Fruit fly (Drosophila melanogaster) whole organism, embryonic: ENCODE results near the gene gfzf.

Source experiments
- Blimp-1 ChIP-seq: fragments of 200-800 bp; sonication (Bioruptor generic); optimal IDR thresholded peaks from 3 replicates; lab custom pipeline; 2018; ENCODE audit warnings: missing biosample characterization, missing genetic modification characterization, mild to moderate bottlenecking, moderate library complexity, missing genetic modification reagents
- CG10147 ChIP-seq: fragments of 200-800 bp; sonication (Bioruptor generic); optimal IDR thresholded peaks from 2 replicates; lab custom pipeline; 2019; ENCODE audit warnings: missing biosample characterization, mild to moderate bottlenecking, missing genetic modification characterization, moderate library complexity
- CG1024 ChIP-seq: fragments of 200-800 bp; sonication (Bioruptor generic); IDR thresholded peaks from 2 replicates; pipeline ENCODE4 v1.3.6; 2022; ENCODE audit warnings: missing biosample characterization, missing genetic modification characterization
- CG10543 ChIP-seq: fragments of 200-800 bp; sonication (Bioruptor generic); optimal IDR thresholded peaks from 3 replicates; lab custom pipeline; 2017; ENCODE audit warnings: missing biosample characterization, mild to moderate bottlenecking, missing genetic modification characterization, moderate library complexity
- CG12769 ChIP-seq: fragments of 200-800 bp; sonication (Bioruptor generic); optimal IDR thresholded peaks from 2 replicates; lab custom pipeline; 2019; ENCODE audit warnings: missing biosample characterization, mild to moderate bottlenecking, missing genetic modification characterization, moderate library complexity
- CG13775 ChIP-seq: fragments of 200-800 bp; sonication (Bioruptor generic); optimal IDR thresholded peaks from 3 replicates; lab custom pipeline; 2017; ENCODE audit warnings: missing biosample characterization, mild to moderate bottlenecking, missing genetic modification characterization
- CG15269 ChIP-seq: fragments of 200-800 bp; sonication (Bioruptor generic); optimal IDR thresholded peaks from 2 replicates; lab custom pipeline; 2018; ENCODE audit warnings: missing biosample characterization, mild to moderate bottlenecking, missing genetic modification characterization, moderate library complexity
- CG15479 ChIP-seq: fragments of 200-800 bp; sonication (Bioruptor generic); optimal IDR thresholded peaks from 3 replicates; lab custom pipeline; 2019; ENCODE audit warnings: missing biosample characterization, mild to moderate bottlenecking, missing genetic modification characterization, moderate library complexity
- CG31441 ChIP-seq: fragments of 200-800 bp; sonication (Bioruptor generic); IDR thresholded peaks from 2 replicates; pipeline ENCODE4 v1.3.6; 2022; ENCODE audit warnings: missing biosample characterization, missing genetic modification characterization
- CG4282 ChIP-seq: fragments of 200-800 bp; sonication (Bioruptor generic); optimal IDR thresholded peaks from 2 replicates; lab custom pipeline; 2016; ENCODE audit warnings: missing biosample characterization, missing genetic modification characterization
- CG4404 ChIP-seq: fragments of 200-800 bp; sonication (Bioruptor generic); IDR thresholded peaks from 2 replicates; pipeline ENCODE4 v1.3.6; 2022; ENCODE audit warnings: missing biosample characterization, missing genetic modification characterization
- CG6254 ChIP-seq: fragments of 200-800 bp; sonication (Bioruptor generic); optimal IDR thresholded peaks from 3 replicates; lab custom pipeline; 2017; ENCODE audit warnings: mild to moderate bottlenecking, missing biosample characterization, missing genetic modification reagents, missing genetic modification characterization
- CG7987 ChIP-seq: fragments of 200-800 bp; sonication (Bioruptor generic); optimal IDR thresholded peaks from 2 replicates; lab custom pipeline; 2018; ENCODE audit warnings: missing biosample characterization, mild to moderate bottlenecking, missing genetic modification characterization, moderate library complexity
- Doc3 ChIP-seq: fragments of 200-800 bp; sonication (Bioruptor generic); IDR thresholded peaks from 3 replicates; pipeline ENCODE4 v1.3.6; 2022; ENCODE audit warnings: missing biosample characterization, missing genetic modification characterization; ENCODE audit not compliant: partially characterized antibody
- Eip74EF ChIP-seq, 2 experiments: fragments of 200-800 bp in 1 of 2; fragments of >200 bp in 1 of 2; sonication (Bioruptor generic) in 1 of 2; optimal IDR thresholded peaks; 2 replicates each; lab custom pipeline; 2017 to 2019; ENCODE audit warnings: missing biosample characterization in 2 of 2, missing genetic modification characterization in 2 of 2, mild to moderate bottlenecking in 1 of 2, moderate library complexity in 1 of 2
- Hr78 ChIP-seq, 2 experiments: fragments of 200-800 bp in 1 of 2; fragments of >200 bp in 1 of 2; sonication (Bioruptor generic) in 1 of 2; optimal IDR thresholded peaks; 2 replicates each; lab custom pipeline; 2017 to 2019; ENCODE audit warnings: missing biosample characterization in 2 of 2, missing genetic modification characterization in 2 of 2, mild to moderate bottlenecking in 1 of 2, moderate library complexity in 1 of 2
- Mes4 ChIP-seq: fragments of 200-800 bp; sonication (Bioruptor generic); optimal IDR thresholded peaks from 2 replicates; lab custom pipeline; 2016; ENCODE audit warnings: missing biosample characterization, missing genetic modification characterization
- Opbp ChIP-seq: fragments of 200-800 bp; sonication (Bioruptor generic); IDR thresholded peaks from 3 replicates; pipeline ENCODE4 v1.3.6; 2022; ENCODE audit warnings: missing biosample characterization, missing genetic modification characterization; ENCODE audit not compliant: partially characterized antibody
- Pdp1 ChIP-seq, 2 experiments: fragments of 200-800 bp; sonication (Bioruptor generic); optimal IDR thresholded peaks; 3 replicates each; lab custom pipeline; 2016; ENCODE audit warnings: missing biosample characterization in 2 of 2, missing genetic modification characterization in 2 of 2, mild to moderate bottlenecking in 1 of 2, moderate library complexity in 1 of 2
- Poxn ChIP-seq: fragments of 200-800 bp; sonication (Bioruptor generic); IDR thresholded peaks from 2 replicates; pipeline ENCODE4 v1.3.6; 2022; ENCODE audit warnings: missing biosample characterization, missing genetic modification characterization
- Rfx ChIP-seq: fragments of 200-800 bp; sonication (Bioruptor generic); IDR thresholded peaks from 2 replicates; pipeline ENCODE4 v1.3.6; 2022; ENCODE audit warnings: missing biosample characterization, missing genetic modification characterization
- Rx ChIP-seq: fragments of 200-800 bp; sonication (Bioruptor generic); IDR thresholded peaks from 2 replicates; pipeline ENCODE4 v1.3.6; 2022; ENCODE audit warnings: missing biosample characterization, missing genetic modification characterization
- ase ChIP-seq: fragments of 200-800 bp; sonication (Bioruptor generic); IDR thresholded peaks from 3 replicates; pipeline ENCODE4 v1.3.6; 2022; ENCODE audit warnings: missing biosample characterization, missing genetic modification characterization
- cad ChIP-seq: fragments of >200 bp; optimal IDR thresholded peaks from 2 replicates; lab custom pipeline; 2017; ENCODE audit warnings: missing biosample characterization, missing genetic modification characterization
- caup ChIP-seq: fragments of 200-800 bp; sonication (Bioruptor generic); optimal IDR thresholded peaks from 3 replicates; lab custom pipeline; 2017; ENCODE audit warnings: missing biosample characterization, mild to moderate bottlenecking, missing genetic modification characterization, moderate library complexity; ENCODE audit not compliant: severe bottlenecking
- chinmo ChIP-seq: fragments of 200-800 bp; sonication (Bioruptor generic); IDR thresholded peaks from 4 replicates; pipeline ENCODE4 v1.3.6; 2022; ENCODE audit warnings: missing biosample characterization, missing genetic modification characterization; ENCODE audit not compliant: partially characterized antibody
- chm ChIP-seq: fragments of 200-800 bp; sonication (Bioruptor generic); IDR thresholded peaks from 2 replicates; pipeline ENCODE4 v1.3.6; 2022; ENCODE audit warnings: missing biosample characterization, missing genetic modification characterization
- crol ChIP-seq: fragments of 200-800 bp; sonication (Bioruptor generic); IDR thresholded peaks from 2 replicates; pipeline ENCODE4 v1.3.6; 2022; ENCODE audit warnings: missing biosample characterization, missing genetic modification characterization
- exex ChIP-seq: fragments of 200-800 bp; sonication (Bioruptor generic); optimal IDR thresholded peaks from 4 replicates; lab custom pipeline; 2018; ENCODE audit warnings: missing biosample characterization, mild to moderate bottlenecking, missing genetic modification characterization, moderate library complexity
- ind ChIP-seq: fragments of 200-800 bp; sonication (Bioruptor generic); optimal IDR thresholded peaks from 3 replicates; lab custom pipeline; 2016; ENCODE audit warnings: missing biosample characterization, missing genetic modification characterization
- kni ChIP-seq: fragments of 200-800 bp; sonication (Bioruptor generic); optimal IDR thresholded peaks from 3 replicates; lab custom pipeline; 2017; ENCODE audit warnings: mild to moderate bottlenecking, missing biosample characterization, missing genetic modification reagents, missing genetic modification characterization
- lmd ChIP-seq: fragments of 200-800 bp; sonication (Bioruptor generic); IDR thresholded peaks from 2 replicates; pipeline ENCODE4 v1.3.6; 2022; ENCODE audit warnings: missing biosample characterization, missing genetic modification characterization
- lola ChIP-seq, 3 experiments: fragments of >200 bp in 2 of 3; fragments of 200-800 bp in 1 of 3; sonication (Bioruptor generic) in 1 of 3; optimal IDR thresholded peaks; 2 replicates each; lab custom pipeline; 2017 to 2019; ENCODE audit warnings: missing biosample characterization in 3 of 3, missing genetic modification characterization in 3 of 3, mild to moderate bottlenecking in 1 of 3, moderate library complexity in 1 of 3
- nerfin-2 ChIP-seq: fragments of 200-800 bp; sonication (Bioruptor generic); IDR thresholded peaks from 2 replicates; pipeline ENCODE4 v1.3.6; 2022; ENCODE audit warnings: missing biosample characterization, missing genetic modification characterization; ENCODE audit not compliant: partially characterized antibody
- oc ChIP-seq: fragments of 200-800 bp; sonication (Bioruptor generic); optimal IDR thresholded peaks from 2 replicates; lab custom pipeline; 2018; ENCODE audit warnings: missing biosample characterization, mild to moderate bottlenecking, missing genetic modification characterization, moderate library complexity
- peb ChIP-seq: fragments of 200-800 bp; sonication (Bioruptor generic); IDR thresholded peaks from 2 replicates; pipeline ENCODE4 v1.3.6; 2022; ENCODE audit warnings: missing biosample characterization, missing genetic modification characterization
- sd ChIP-seq: fragments of 200-800 bp; sonication (Bioruptor generic); optimal IDR thresholded peaks from 3 replicates; lab custom pipeline; 2018; ENCODE audit warnings: missing biosample characterization, mild to moderate bottlenecking, missing genetic modification characterization, moderate library complexity
- sens ChIP-seq: fragments of 200-800 bp; sonication (Bioruptor generic); peaks from one replicate; lab custom pipeline; 2016; ENCODE audit warnings: missing biosample characterization, missing genetic modification characterization
- sob ChIP-seq: fragments of 200-800 bp; sonication (Bioruptor generic); IDR thresholded peaks from 2 replicates; pipeline ENCODE4 v1.3.6; 2022; ENCODE audit warnings: missing biosample characterization, missing genetic modification characterization
- sr ChIP-seq: fragments of 200-800 bp; sonication (Bioruptor generic); IDR thresholded peaks from 3 replicates; pipeline ENCODE4 v1.3.6; 2022; ENCODE audit warnings: missing biosample characterization, missing genetic modification characterization
- tll ChIP-seq, 2 experiments: fragments of 200-800 bp in 1 of 2; fragments of >200 bp in 1 of 2; sonication (Bioruptor generic) in 1 of 2; optimal IDR thresholded peaks; 2 replicates each; lab custom pipeline; 2017 to 2019; ENCODE audit warnings: missing biosample characterization in 2 of 2, missing genetic modification characterization in 2 of 2, mild to moderate bottlenecking in 1 of 2, moderate library complexity in 1 of 2
- vnd ChIP-seq: fragments of 200-800 bp; sonication (Bioruptor generic); IDR thresholded peaks from 3 replicates; pipeline ENCODE4 v1.3.6; 2022; ENCODE audit warnings: missing biosample characterization, missing genetic modification characterization; ENCODE audit not compliant: partially characterized antibody
- vvl ChIP-seq: fragments of 200-800 bp; sonication (Bioruptor generic); IDR thresholded peaks from 2 replicates; pipeline ENCODE4 v1.3.6; 2022; ENCODE audit warnings: missing biosample characterization, missing genetic modification characterization
- z ChIP-seq: fragments of 200-800 bp; sonication (Bioruptor generic); IDR thresholded peaks from 3 replicates; pipeline ENCODE4 v1.3.6; 2022; ENCODE audit warnings: missing biosample characterization, missing genetic modification characterization

Gene gfzf

dm6 chr3R:7169927-7170326 lies 19.2 kb upstream of the gfzf start:
- TF ChIP-seq Pdp1 (GFP tag; optimal IDR thresholded peaks at IDR 0.05; lab: Kevin White, UChicago) (peak in 1 of 2 experiments; percentile 87), Rfx (GFP tag; lab: Robert Waterston, UW) (0 out of 2 replicates have a peak, but pooled peaks have one; percentile 20), oc (tag; lab: Kevin White, UChicago) (peak; percentile 8), chinmo (GFP tag; lab: Robert Waterston, UW) (0 out of 4 replicates have a peak, but pooled peaks have one; percentile 46), CG13775 (GFP tag; lab: Kevin White, UChicago) (no peak), crol (GFP tag; lab: Robert Waterston, UW) (peak; percentile 29; the same call in 1 of the 2 replicates), kni (peak; percentile 84), Blimp-1 (GFP tag; lab: Kevin White, UChicago) (peak; percentile 33), CG15269 (tag; lab: Kevin White, UChicago) (peak; percentile 12), Hr78 (GFP tag; optimal IDR thresholded peaks at IDR 0.05; lab: Kevin White, UChicago) (peak in 1 of 2 experiments; percentile 89), sens (GFP tag; lab: Kevin White, UChicago) (peak; percentile 19), vvl (GFP tag; lab: Robert Waterston, UW) (peak; percentile 62; the same call in 1 of the 2 replicates), CG31441 (no peak), Rx (GFP tag; lab: Robert Waterston, UW) (peak; percentile 5; the same call in 1 of the 2 replicates), Eip74EF (GFP tag; optimal IDR thresholded peaks at IDR 0.05; lab: Kevin White, UChicago) (peak in 1 of 2 experiments; percentile 79), CG12769 (tag; lab: Kevin White, UChicago) (peak; percentile 16), ind (GFP tag; lab: Kevin White, UChicago) (no peak), CG1024 (no peak), sr (GFP tag; lab: Robert Waterston, UW) (0 out of 3 replicates have a peak, but pooled peaks have one; percentile 45)

dm6 chr3R:7162356-7163289 lies 11.9 kb upstream of the gfzf start, which contains the start of gene sas:
Gene sas (plus strand): TSS chr3R:7162808.
- no peak for TF ChIP-seq CG1024
- TF ChIP-seq CG15479: peak; percentile 47
- TF ChIP-seq exex (tag; lab: Kevin White, UChicago): no peak
- no peak for TF ChIP-seq sob (GFP tag; lab: Robert Waterston, UW)
- no peak for TF ChIP-seq CG10147
- TF ChIP-seq Mes4 (GFP tag; lab: Kevin White, UChicago): no peak
- TF ChIP-seq vnd (GFP tag; lab: Robert Waterston, UW): no peak
- TF ChIP-seq caup: no peak
- no peak for TF ChIP-seq CG4282 (GFP tag; lab: Kevin White, UChicago)
- TF ChIP-seq Pdp1 (GFP tag; optimal IDR thresholded peaks at IDR 0.05; lab: Kevin White, UChicago): peak in 1 of 2 experiments; percentile 75
- no peak for TF ChIP-seq peb
- TF ChIP-seq lmd (GFP tag; lab: Robert Waterston, UW): no peak
- TF ChIP-seq CG7987: no peak
- no peak for TF ChIP-seq CG4404 (GFP tag; lab: Robert Waterston, UW)
- TF ChIP-seq CG6254: no peak
- peak; percentile 47 for TF ChIP-seq chm (GFP tag; lab: Robert Waterston, UW)
- TF ChIP-seq nerfin-2 (GFP tag; lab: Robert Waterston, UW): peak; percentile 14; the same call in 1 of the 2 replicates
- TF ChIP-seq lola (GFP tag; optimal IDR thresholded peaks at IDR 0.05; lab: Kevin White, UChicago): no peak
- no peak for TF ChIP-seq Doc3 (GFP tag; lab: Robert Waterston, UW)
- peak; percentile 80 for TF ChIP-seq vvl (GFP tag; lab: Robert Waterston, UW)
- TF ChIP-seq sd (tag; lab: Kevin White, UChicago): peak; percentile 64
- no peak for TF ChIP-seq Poxn (GFP tag; lab: Robert Waterston, UW)
- TF ChIP-seq z: no peak
- 0 out of 3 replicates have a peak, but pooled peaks have one; percentile 48 for TF ChIP-seq Opbp (GFP tag; lab: Robert Waterston, UW)
- TF ChIP-seq ase (GFP tag; lab: Robert Waterston, UW): no peak
- TF ChIP-seq cad (GFP tag; lab: Kevin White, UChicago): no peak
- peak; percentile 32 for TF ChIP-seq CG10543 (GFP tag; lab: Kevin White, UChicago)
- peak in 1 of 2 experiments; percentile 18 for TF ChIP-seq tll (GFP tag; optimal IDR thresholded peaks at IDR 0.05; lab: Kevin White, UChicago)
